Fruit fly (Drosophila melanogaster) whole organism, wandering third instar larva: ENCODE results near the gene Sws1.

Experiments used
- Dfd ChIP-seq: fragments of >200 bp; optimal IDR thresholded peaks from 2 replicates; lab custom pipeline; 2017; ENCODE audit warnings: missing biosample characterization, missing genetic modification characterization
- Hnf4 ChIP-seq: fragments of 200-800 bp; sonication (Bioruptor generic); optimal IDR thresholded peaks from 2 replicates; lab custom pipeline; 2016; ENCODE audit warnings: missing biosample characterization, mild to moderate bottlenecking, missing genetic modification characterization
- Rel ChIP-seq, 2 experiments: fragments of 200-800 bp; sonication (Bioruptor generic) in 1 of 2; optimal IDR thresholded peaks; 2 replicates in 1 of 2; 3 replicates in 1 of 2; lab custom pipeline; 2016 to 2019; ENCODE audit warnings: mild to moderate bottlenecking in 2 of 2, missing biosample characterization in 2 of 2, missing genetic modification characterization in 2 of 2, moderate library complexity in 1 of 2
- Vsx2 ChIP-seq: fragments of 200-300, 225-300 bp; sonication (Bioruptor generic); optimal IDR thresholded peaks from 2 replicates; lab custom pipeline; 2018; ENCODE audit warnings: missing biosample characterization, missing genetic modification characterization; ENCODE audit not compliant: partially characterized antibody
- dmrt93B ChIP-seq: fragments of 200-800 bp; sonication (Bioruptor generic); optimal IDR thresholded peaks from 2 replicates; lab custom pipeline; 2018; ENCODE audit warnings: missing biosample characterization, mild to moderate bottlenecking, missing genetic modification characterization
- fru ChIP-seq: fragments of 200-800 bp; sonication (Bioruptor generic); optimal IDR thresholded peaks from 3 replicates; lab custom pipeline; 2016; ENCODE audit warnings: missing biosample characterization, mild to moderate bottlenecking, missing genetic modification characterization
- psq ChIP-seq: fragments of 200-800 bp; sonication (Bioruptor generic); optimal IDR thresholded peaks from 3 replicates; lab custom pipeline; 2017; ENCODE audit warnings: missing biosample characterization, mild to moderate bottlenecking, missing genetic modification characterization, moderate library complexity

dm6 chr2L:2577361-2577737, 2.5 kb upstream of the Sws1 start, which contains the start of gene Elba2:
- no peak for TF ChIP-seq dmrt93B (GFP tag; lab: Kevin White, UChicago)
- no peak for TF ChIP-seq psq
- no peak for TF ChIP-seq Vsx2 (GFP tag; lab: Kevin White, UChicago)
- no peak for TF ChIP-seq Rel (GFP tag; optimal IDR thresholded peaks at IDR 0.05; lab: Kevin White, UChicago)
- no peak for TF ChIP-seq Rel (tag; optimal IDR thresholded peaks at IDR 0.05; lab: Kevin White, UChicago)
- TF ChIP-seq Dfd (GFP tag; lab: Kevin White, UChicago): no peak
- TF ChIP-seq Hnf4 (GFP tag; lab: Kevin White, UChicago): no peak
- TF ChIP-seq fru (GFP tag; lab: Kevin White, UChicago): no peak
